Fruit fly (Drosophila melanogaster): Measurements from ENCODE around the gene meso18E.

meso18E gene

DNA sequence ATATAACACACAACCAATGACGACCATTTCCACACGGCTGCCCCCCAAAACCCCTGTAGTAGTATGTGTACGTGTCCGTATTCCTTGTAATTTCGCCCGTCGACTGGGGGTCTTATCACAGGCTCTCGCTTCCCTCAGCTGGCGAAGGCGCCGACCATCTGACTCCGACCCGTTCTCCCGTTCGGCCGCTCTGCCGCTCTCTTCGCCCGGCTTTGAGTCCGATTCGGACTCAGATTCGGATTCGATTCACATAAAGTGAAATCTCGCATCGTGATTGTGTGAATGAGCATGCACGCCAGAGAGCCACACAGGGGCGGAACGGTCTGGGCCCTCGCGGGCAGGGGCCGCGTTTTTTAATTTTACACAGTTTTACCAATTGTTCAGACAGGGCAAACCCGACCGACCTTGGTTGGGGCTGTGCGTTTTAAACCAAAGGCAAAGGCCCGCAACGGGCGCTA, 47.1 kb downstream of the meso18E start:
- TF ChIP-seq psq (optimal IDR thresholded peaks at IDR 0.05): no peak
- TF ChIP-seq Dll (optimal IDR thresholded peaks at IDR 0.05): peak; percentile 19

DNA sequence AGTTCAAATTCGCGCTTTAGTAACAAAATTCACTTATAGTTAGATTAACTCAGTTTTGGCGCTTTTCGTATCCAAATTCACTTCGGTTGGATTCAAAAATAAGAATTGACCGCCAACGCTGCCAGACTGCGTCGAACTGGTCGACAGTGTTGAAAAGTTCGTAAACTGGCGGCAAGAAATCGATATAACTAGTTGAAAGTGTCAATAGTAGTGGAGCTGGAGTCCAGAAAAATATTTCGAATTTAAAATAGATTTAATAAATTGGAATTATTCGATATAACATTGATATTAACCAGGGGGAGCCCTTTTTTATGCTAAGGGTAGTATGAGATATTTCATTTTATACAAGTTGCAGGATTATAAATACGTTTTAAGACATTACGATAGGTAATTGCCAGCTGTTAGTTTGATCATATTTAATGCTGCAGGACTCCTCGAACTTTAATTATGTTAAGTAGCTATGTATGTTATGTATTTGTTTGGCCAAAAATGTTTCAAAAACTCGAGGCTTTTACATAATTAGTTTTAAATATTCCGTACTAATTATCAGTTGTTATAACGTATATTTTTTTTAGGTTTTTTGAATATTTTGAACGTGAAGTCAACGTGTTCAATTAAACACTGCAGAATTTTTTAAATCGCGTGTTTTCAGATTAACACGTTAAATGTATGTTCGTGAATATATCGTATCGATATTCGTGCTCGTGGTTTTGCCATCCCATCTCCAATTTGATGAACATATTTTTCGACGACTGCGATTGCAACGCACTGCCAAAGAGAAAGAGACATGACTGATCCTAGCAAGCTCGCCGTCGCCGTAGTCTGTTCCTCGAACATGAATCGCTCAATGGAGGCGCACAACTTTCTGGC, 48.8 kb downstream of the meso18E start, which contains the start of the genes CG14223 and Ssu72:
TSS of gene CG14223 (minus strand) at position 113 of the 870 bp plus-strand sequence.
TSS of gene Ssu72 (plus strand) at position 703 of the 870 bp plus-strand sequence.
- TF ChIP-seq EcR (GFP tag; optimal IDR thresholded peaks at IDR 0.05) (no peak), Dll (optimal IDR thresholded peaks at IDR 0.05) (no peak), psq (optimal IDR thresholded peaks at IDR 0.05) (no peak), usp (GFP tag; optimal IDR thresholded peaks at IDR 0.05) (no peak)

DNA sequence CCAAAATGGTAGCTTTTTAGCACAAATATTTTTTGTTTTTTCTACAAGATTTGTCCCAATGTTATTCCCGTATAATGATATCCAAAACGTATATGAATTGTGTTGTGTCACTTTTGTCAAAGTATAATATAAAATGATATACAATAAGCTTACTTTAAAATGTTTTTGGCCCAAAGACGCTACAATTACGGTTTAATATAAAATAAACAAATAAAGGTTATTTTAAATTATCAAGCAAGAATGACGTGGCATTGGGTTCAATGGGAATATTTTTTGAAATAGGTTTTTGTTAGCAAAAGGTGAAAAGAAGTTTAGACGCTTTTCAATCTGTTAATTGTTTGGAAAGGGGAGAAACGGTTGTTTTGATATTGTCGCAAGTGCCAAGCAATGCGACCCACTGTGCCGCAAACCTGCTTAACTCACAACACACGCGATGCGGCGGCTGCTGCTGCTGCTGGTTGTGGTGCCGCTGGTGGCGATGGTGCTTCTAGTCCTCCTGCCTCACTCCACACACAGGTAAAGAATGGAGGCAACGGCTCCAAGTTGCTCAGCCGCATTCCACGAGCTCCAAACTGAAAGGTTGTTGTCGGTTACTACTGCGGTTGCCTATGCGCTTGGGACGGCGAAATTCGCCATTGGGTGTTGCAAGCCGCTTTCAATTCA, 49.5 kb downstream of the meso18E start:
- TF ChIP-seq CG8478 (optimal IDR thresholded peaks at IDR 0.05): no peak
- TF ChIP-seq psq (optimal IDR thresholded peaks at IDR 0.05): no peak
- no peak for TF ChIP-seq pan (optimal IDR thresholded peaks at IDR 0.05)
- no peak for TF ChIP-seq usp (GFP tag; optimal IDR thresholded peaks at IDR 0.05)
- TF ChIP-seq Dll (optimal IDR thresholded peaks at IDR 0.05): peak; percentile 2
- TF ChIP-seq EcR (GFP tag; optimal IDR thresholded peaks at IDR 0.05): no peak

DNA sequence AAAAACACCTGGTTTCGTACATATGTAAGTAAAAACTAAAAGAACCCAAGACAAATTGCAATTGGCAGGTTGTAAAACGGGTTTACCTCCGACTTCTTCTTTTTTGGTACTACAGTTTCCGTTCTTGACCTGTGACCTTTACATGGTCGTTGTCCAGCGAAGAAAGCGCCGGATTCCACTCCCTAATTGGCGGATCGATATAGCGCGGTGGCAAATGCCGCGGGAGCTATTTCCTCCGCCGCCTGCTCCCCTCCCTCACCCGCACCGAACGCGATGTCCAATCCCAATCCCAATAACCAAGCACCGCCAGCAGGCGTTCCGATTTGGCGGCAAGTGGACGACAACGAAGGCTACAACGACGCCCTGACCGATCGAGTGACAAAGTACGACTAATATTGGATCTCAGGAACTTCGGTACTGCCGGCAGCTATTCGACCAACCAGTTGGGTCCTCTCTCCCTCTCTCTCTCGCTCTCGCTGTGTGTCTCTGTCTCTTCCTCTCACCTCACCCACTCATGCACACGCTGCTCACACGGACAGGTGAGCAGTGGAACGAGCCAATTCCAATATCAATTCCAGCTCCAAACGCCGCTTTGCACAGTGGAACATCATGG, 50.2 kb downstream of the meso18E start:
- TF ChIP-seq EcR (GFP tag; optimal IDR thresholded peaks at IDR 0.05): no peak
- peak; percentile 53 for TF ChIP-seq Dll (optimal IDR thresholded peaks at IDR 0.05)
